Fruit fly (Drosophila melanogaster): Measurements from ENCODE around the gene Cpr35B.
A peak's percentile ranks its signal among the peaks of the same experiment; 100 is the strongest.

Gene Cpr35B

dm6 chr2L:14457414-14457813 is 32.4 kb upstream of the Cpr35B start (continued):
- TF ChIP-seq Hr51 (GFP tag; optimal IDR thresholded peaks at IDR 0.05) (peak in 1 of 2 experiments; percentile 48), lola (GFP tag; optimal IDR thresholded peaks at IDR 0.05) (peak in 1 of 3 experiments; percentile 30), CG14710 (tag; optimal IDR thresholded peaks at IDR 0.05) (peak; percentile 21), CG8924 (tag; optimal IDR thresholded peaks at IDR 0.05) (peak; percentile 18), CG34376 (GFP tag; optimal IDR thresholded peaks at IDR 0.05) (no peak), otp (GFP tag; IDR thresholded peaks at IDR 0.05) (0 out of 3 replicates have a peak, but pooled peaks have one; percentile 53), repo (GFP tag; optimal IDR thresholded peaks at IDR 0.05) (no peak), Mad (GFP tag; optimal IDR thresholded peaks at IDR 0.05) (no peak), PHDP (tag; optimal IDR thresholded peaks at IDR 0.05) (peak; percentile 28), HLH3B (GFP tag; IDR thresholded peaks at IDR 0.05) (peak; percentile 37; the same call in 1 of the 2 replicates), ind (GFP tag; optimal IDR thresholded peaks at IDR 0.05) (peak; percentile 6), bsh (GFP tag; optimal IDR thresholded peaks at IDR 0.05) (peak in 1 of 2 experiments; percentile 40), hkb (optimal IDR thresholded peaks at IDR 0.05) (no peak), hkb (GFP tag; IDR thresholded peaks at IDR 0.05) (peak; percentile 21; the same call in 1 of the 2 replicates), lab (GFP tag; optimal IDR thresholded peaks at IDR 0.05) (peak; percentile 28), CG6254 (GFP tag; optimal IDR thresholded peaks at IDR 0.05) (no peak), CG3847 (GFP tag; IDR thresholded peaks at IDR 0.05) (peak; percentile 18; the same call in 1 of the 2 replicates), CG2712 (tag; optimal IDR thresholded peaks at IDR 0.05) (peak; percentile 48), gem (tag; optimal IDR thresholded peaks at IDR 0.05) (peak; percentile 69), CG7556 (GFP tag; optimal IDR thresholded peaks at IDR 0.05) (peak; percentile 26)

- TF ChIP-seq Scr (GFP tag; IDR thresholded peaks at IDR 0.05; ENCODE audit: partially characterized antibody), result no peak
- no peak for TF ChIP-seq lov (optimal IDR thresholded peaks at IDR 0.05)
- 0 out of 3 replicates have a peak, but pooled peaks have one; percentile 31 for TF ChIP-seq lov (GFP tag; IDR thresholded peaks at IDR 0.05)
- peak; percentile 40 for TF ChIP-seq Vsx1 (GFP tag; optimal IDR thresholded peaks at IDR 0.05)
- no peak for TF ChIP-seq tup (GFP tag; optimal IDR thresholded peaks at IDR 0.05)
- no peak for TF ChIP-seq HLH54F (GFP tag; optimal IDR thresholded peaks at IDR 0.05)
- peak; percentile 35; the same call in 1 of the 2 replicates for TF ChIP-seq bowl (GFP tag; IDR thresholded peaks at IDR 0.05)
- peak; percentile 22 for TF ChIP-seq CG4328 (GFP tag; optimal IDR thresholded peaks at IDR 0.05)
- TF ChIP-seq Blimp-1 (GFP tag; optimal IDR thresholded peaks at IDR 0.05), result no peak
- peak; percentile 18 for TF ChIP-seq CG10543 (GFP tag; optimal IDR thresholded peaks at IDR 0.05)
- no peak for TF ChIP-seq ara (GFP tag; IDR thresholded peaks at IDR 0.05)
- no peak for TF ChIP-seq CG15696 (tag; optimal IDR thresholded peaks at IDR 0.05)
- TF ChIP-seq CG12769 (tag; optimal IDR thresholded peaks at IDR 0.05), result peak; percentile 34
- peak; percentile 22 for TF ChIP-seq kni (GFP tag; optimal IDR thresholded peaks at IDR 0.05)
- 0 out of 3 replicates have a peak, but pooled peaks have one; percentile 46 for TF ChIP-seq sr (GFP tag; IDR thresholded peaks at IDR 0.05)
- 0 out of 3 replicates have a peak, but pooled peaks have one; percentile 31 for TF ChIP-seq CG2199 (GFP tag; IDR thresholded peaks at IDR 0.05)
- TF ChIP-seq Hr78 (GFP tag; optimal IDR thresholded peaks at IDR 0.05), result peak in 1 of 2 experiments; percentile 85
- peak; percentile 34 for TF ChIP-seq Abd-B (GFP tag; optimal IDR thresholded peaks at IDR 0.05)
- peak; percentile 3 for TF ChIP-seq odd (GFP tag; optimal IDR thresholded peaks at IDR 0.05)
- TF ChIP-seq oc (tag; optimal IDR thresholded peaks at IDR 0.05), result peak; percentile 62
- TF ChIP-seq Med (GFP tag), result peak; percentile 52
- TF ChIP-seq cg (GFP tag; optimal IDR thresholded peaks at IDR 0.05), result peak; percentile 38
- TF ChIP-seq abd-A (tag; optimal IDR thresholded peaks at IDR 0.05), result peak; percentile 67
- peak; percentile 67 for TF ChIP-seq hth (optimal IDR thresholded peaks at IDR 0.05)
These were observed 31.9 kb upstream of the Cpr35B start for dm6 chr2L:14456841-14457240.

Data from whole organism, embryonic.